Worm (Caenorhabditis elegans) whole organism, young adult: ENCODE measurements around the gene C36C5.12.

Experiments
- B0261.1 ChIP-seq: sonication (generic microtip); optimal IDR thresholded peaks from 2 replicates; lab custom pipeline; 2016; ENCODE audit warnings: mild to moderate bottlenecking, missing genetic modification characterization, moderate library complexity, missing compliant biosample characterization
- B0336.3 ChIP-seq: fragments of 200-800 bp; sonication (Bioruptor generic); IDR thresholded peaks from 2 replicates; pipeline ENCODE4 v1.3.6; 2022; ENCODE audit warnings: missing genetic modification characterization, missing compliant biosample characterization
- F49E8.2 ChIP-seq: sonication (generic microtip); optimal IDR thresholded peaks from 3 replicates; lab custom pipeline; 2017; ENCODE audit warnings: missing genetic modification characterization, mild to moderate bottlenecking, missing compliant biosample characterization, antibody characterized with exemption, moderate library complexity; ENCODE audit not compliant: insufficient read depth
- T26A5.8 ChIP-seq: sonication (generic microtip); optimal IDR thresholded peaks from 2 replicates; lab custom pipeline; 2016; ENCODE audit warnings: missing genetic modification characterization, missing compliant biosample characterization
- Y79H2A.3 ChIP-seq: fragments of 200-800 bp; sonication (Bioruptor generic); conservative IDR thresholded peaks from 2 replicates; pipeline ENCODE4 v1.3.6; 2022; ENCODE audit warnings: missing genetic modification reagents, missing genetic modification characterization, missing compliant biosample characterization
- die-1 ChIP-seq: sonication (generic microtip); optimal IDR thresholded peaks from 2 replicates; lab custom pipeline; 2016; ENCODE audit warnings: missing genotype, mild to moderate bottlenecking, missing genetic modification characterization, missing compliant biosample characterization
- dpl-1 ChIP-seq: fragments of 150-350 bp; optimal IDR thresholded peaks from 2 replicates; lab custom pipeline; 2014; ENCODE audit warnings: missing biosample characterization, missing genetic modification reagents, missing genetic modification characterization
- lin-35 ChIP-seq, 3 experiments: fragments of 150-350 bp in 2 of 3; sonication (generic microtip) in 1 of 3; optimal IDR thresholded peaks; 2 replicates each; lab custom pipeline; 2014 to 2018; ENCODE audit warnings: missing biosample characterization in 3 of 3, missing genetic modification characterization in 3 of 3, missing genetic modification reagents in 3 of 3
- lsl-1 ChIP-seq: fragments of 200-800 bp; sonication (Bioruptor generic); optimal IDR thresholded peaks from 2 replicates; lab custom pipeline; 2018; ENCODE audit warnings: mild to moderate bottlenecking, missing genetic modification characterization, moderate library complexity, missing compliant biosample characterization
- nhr-90 ChIP-seq: sonication (generic microtip); optimal IDR thresholded peaks from 2 replicates; lab custom pipeline; 2016; ENCODE audit warnings: missing genotype, mild to moderate bottlenecking, missing genetic modification characterization, missing compliant biosample characterization
- snpc-4 ChIP-seq, 5 experiments: fragments of 150-350 bp in 1 of 5; sonication (generic microtip) in 4 of 5; optimal IDR thresholded peaks; 2 replicates each; lab custom pipeline; 2014 to 2018; ENCODE audit warnings: missing genetic modification characterization in 5 of 5, missing biosample characterization in 3 of 5, antibody characterized with exemption in 2 of 5, mild to moderate bottlenecking in 2 of 5, missing compliant biosample characterization in 2 of 5, missing genotype in 2 of 5, moderate library complexity in 2 of 5, missing genetic modification reagents in 1 of 5
- unc-62 ChIP-seq: fragments of 150-350 bp; optimal IDR thresholded peaks from 2 replicates; lab custom pipeline; 2014; ENCODE audit warnings: missing biosample characterization, missing genetic modification reagents, missing genetic modification characterization

ce11 chrV:3122403-3122802, 36.7 kb downstream of the C36C5.12 start:
- TF ChIP-seq lin-35 (GFP tag; optimal IDR thresholded peaks at IDR 0.05; lab: Kevin White, UChicago) (no peak), nhr-90 (tag; lab: Kevin White, UChicago) (no peak), unc-62 (GFP tag; lab: Kevin White, UChicago) (no peak), Y79H2A.3 (no peak), T26A5.8 (tag; lab: Kevin White, UChicago) (no peak), B0261.1 (tag; lab: Kevin White, UChicago) (no peak), snpc-4 (GFP tag; optimal IDR thresholded peaks at IDR 0.05; lab: Kevin White, UChicago) (no peak), snpc-4 (tag; optimal IDR thresholded peaks at IDR 0.05; lab: Kevin White, UChicago) (no peak), F49E8.2 (tag; lab: Kevin White, UChicago) (no peak), B0336.3 (GFP tag; lab: Robert Waterston, UW) (no peak), dpl-1 (no peak), die-1 (tag; lab: Kevin White, UChicago) (no peak), lsl-1 (GFP tag; lab: Kevin White, UChicago) (no peak)
